Fruit fly (Drosophila melanogaster) whole organism, embryonic: ENCODE measurements around the gene Polr3G.

ENCODE experiments used
- Antp ChIP-seq: fragments of 200-800 bp; sonication (Bioruptor generic); optimal IDR thresholded peaks from 3 replicates; lab custom pipeline; 2016; ENCODE audit warnings: missing biosample characterization, missing genetic modification characterization
- Bteb2 ChIP-seq: fragments of 200-800 bp; sonication (Bioruptor generic); optimal IDR thresholded peaks from 2 replicates; lab custom pipeline; 2016; ENCODE audit warnings: missing biosample characterization, missing genetic modification characterization
- CG10274 ChIP-seq: fragments of 200-800 bp; sonication (Bioruptor generic); optimal IDR thresholded peaks from 3 replicates; lab custom pipeline; 2017; ENCODE audit warnings: missing biosample characterization, mild to moderate bottlenecking, missing genetic modification characterization
- CG10959 ChIP-seq: fragments of 200-800 bp; sonication (Bioruptor generic); IDR thresholded peaks from 2 replicates; pipeline ENCODE4 v1.3.6; 2022; ENCODE audit warnings: missing biosample characterization, missing genetic modification characterization
- CG11504 ChIP-seq: fragments of 200-800 bp; sonication (Bioruptor generic); optimal IDR thresholded peaks from 3 replicates; lab custom pipeline; 2019; ENCODE audit warnings: missing biosample characterization, mild to moderate bottlenecking, missing genetic modification characterization, moderate library complexity
- CG11695 ChIP-seq: fragments of 200-800 bp; sonication (Bioruptor generic); IDR thresholded peaks from 3 replicates; pipeline ENCODE4 v1.3.6; 2022; ENCODE audit warnings: missing biosample characterization, missing genetic modification characterization
- CG11723 ChIP-seq: fragments of 200-800 bp; sonication (Bioruptor generic); optimal IDR thresholded peaks from 2 replicates; lab custom pipeline; 2017; ENCODE audit warnings: missing biosample characterization, mild to moderate bottlenecking, missing genetic modification characterization
- CG1233 ChIP-seq: fragments of 200-800 bp; sonication (Bioruptor generic); optimal IDR thresholded peaks from 4 replicates; lab custom pipeline; 2018; ENCODE audit warnings: missing biosample characterization, mild to moderate bottlenecking, missing genetic modification characterization
- CG13424 ChIP-seq: fragments of 200-800 bp; sonication (Bioruptor generic); optimal IDR thresholded peaks from 2 replicates; lab custom pipeline; 2019; ENCODE audit warnings: missing biosample characterization, mild to moderate bottlenecking, missing genetic modification characterization, moderate library complexity
- CG13624 ChIP-seq: fragments of 200-800 bp; sonication (Bioruptor generic); optimal IDR thresholded peaks from 2 replicates; lab custom pipeline; 2016; ENCODE audit warnings: missing biosample characterization, missing genetic modification characterization
- CG14441 ChIP-seq: fragments of 200-800 bp; sonication (Bioruptor generic); IDR thresholded peaks from 2 replicates; pipeline ENCODE4 v1.3.6; 2022; ENCODE audit warnings: missing biosample characterization, missing genetic modification characterization
- CG14667 ChIP-seq: fragments of 200-800 bp; sonication (Bioruptor generic); IDR thresholded peaks from 2 replicates; pipeline ENCODE4 v1.3.6; 2022; ENCODE audit warnings: missing biosample characterization, missing genetic modification characterization
- CG1529 ChIP-seq: fragments of 200-800 bp; sonication (Bioruptor generic); optimal IDR thresholded peaks from 3 replicates; lab custom pipeline; 2018; ENCODE audit warnings: missing biosample characterization, missing genetic modification characterization
- CG17328 ChIP-seq: fragments of 200-800 bp; sonication (Bioruptor generic); IDR thresholded peaks from 2 replicates; pipeline ENCODE4 v1.3.6; 2022; ENCODE audit warnings: missing biosample characterization, missing genetic modification characterization
- CG17359 ChIP-seq: fragments of 200-800 bp; sonication (Bioruptor generic); optimal IDR thresholded peaks from 3 replicates; lab custom pipeline; 2018; ENCODE audit warnings: missing biosample characterization, mild to moderate bottlenecking, missing genetic modification characterization, moderate library complexity
- CG17361 ChIP-seq: fragments of 200-800 bp; sonication (Bioruptor generic); IDR thresholded peaks from 3 replicates; pipeline ENCODE4 v1.3.6; 2022; ENCODE audit warnings: missing biosample characterization, missing genetic modification characterization
- CG17829 ChIP-seq: fragments of 200-800 bp; optimal IDR thresholded peaks from 2 replicates; lab custom pipeline; 2019; ENCODE audit warnings: missing biosample characterization, mild to moderate bottlenecking, missing genetic modification characterization, moderate library complexity
- CG18262 ChIP-seq: fragments of 200-800 bp; optimal IDR thresholded peaks from 3 replicates; lab custom pipeline; 2019; ENCODE audit warnings: missing biosample characterization, mild to moderate bottlenecking, missing genetic modification characterization, moderate library complexity
- CG30020 ChIP-seq: fragments of 200-800 bp; optimal IDR thresholded peaks from 2 replicates; lab custom pipeline; 2019; ENCODE audit warnings: missing biosample characterization, mild to moderate bottlenecking, missing genetic modification characterization, moderate library complexity
- CG31365 ChIP-seq: fragments of 200-800 bp; sonication (Bioruptor generic); optimal IDR thresholded peaks from 2 replicates; lab custom pipeline; 2018; ENCODE audit warnings: missing biosample characterization, mild to moderate bottlenecking, missing genetic modification characterization
- CG3838 ChIP-seq: fragments of 200-800 bp; sonication (Bioruptor generic); optimal IDR thresholded peaks from 3 replicates; lab custom pipeline; 2016; ENCODE audit warnings: missing biosample characterization, missing genetic modification characterization
- CG4854 ChIP-seq: fragments of 200-800 bp; sonication (Bioruptor generic); optimal IDR thresholded peaks from 2 replicates; lab custom pipeline; 2016; ENCODE audit warnings: missing biosample characterization, missing genetic modification characterization, inconsistent platforms
- CG7357 ChIP-seq: fragments of 200-800 bp; sonication (Bioruptor generic); IDR thresholded peaks from 3 replicates; pipeline ENCODE4 v1.3.6; 2022; ENCODE audit warnings: missing biosample characterization, missing genetic modification characterization
- CG7556 ChIP-seq: fragments of 200-800 bp; sonication (Bioruptor generic); optimal IDR thresholded peaks from 2 replicates; lab custom pipeline; 2017; ENCODE audit warnings: missing biosample characterization, mild to moderate bottlenecking, missing genetic modification characterization
- CG9727 ChIP-seq: fragments of 200-800 bp; sonication (Bioruptor generic); optimal IDR thresholded peaks from 3 replicates; lab custom pipeline; 2017; ENCODE audit warnings: missing biosample characterization, mild to moderate bottlenecking, missing genetic modification characterization
- D ChIP-seq, 2 experiments: fragments of 200-800 bp in 1 of 2; fragments of >200 bp in 1 of 2; sonication (Bioruptor generic) in 1 of 2; optimal IDR thresholded peaks; 2 replicates in 1 of 2; 3 replicates in 1 of 2; lab custom pipeline; 2017; ENCODE audit warnings: mild to moderate bottlenecking in 1 of 2, missing biosample characterization in 1 of 2, missing genetic modification characterization in 1 of 2, missing genetic modification reagents in 1 of 2
- Dbx ChIP-seq: fragments of 200-800 bp; sonication (Bioruptor generic); IDR thresholded peaks from 3 replicates; pipeline ENCODE4 v1.3.6; 2022; ENCODE audit warnings: missing biosample characterization, missing genetic modification characterization
- Dip2 ChIP-seq: fragments of 200-800 bp; sonication (Bioruptor generic); IDR thresholded peaks from 2 replicates; pipeline ENCODE4 v1.3.6; 2022; ENCODE audit warnings: missing biosample characterization, missing genetic modification characterization
- Fer1 ChIP-seq: fragments of 200-800 bp; sonication (Bioruptor generic); optimal IDR thresholded peaks from 2 replicates; lab custom pipeline; 2017; ENCODE audit warnings: missing biosample characterization, mild to moderate bottlenecking, missing genetic modification characterization
- HLH3B ChIP-seq: fragments of 200-800 bp; sonication (Bioruptor generic); IDR thresholded peaks from 2 replicates; pipeline ENCODE4 v1.3.6; 2022; ENCODE audit warnings: missing biosample characterization, missing genetic modification characterization
- Hmr ChIP-seq: fragments of 200-800 bp; sonication (Bioruptor generic); optimal IDR thresholded peaks from 3 replicates; lab custom pipeline; 2017; ENCODE audit warnings: mild to moderate bottlenecking, missing biosample characterization, missing genetic modification reagents, missing genetic modification characterization
- Myb ChIP-seq: fragments of 200-800 bp; sonication (Bioruptor generic); optimal IDR thresholded peaks from 2 replicates; lab custom pipeline; 2016; ENCODE audit warnings: missing biosample characterization, missing genetic modification characterization
- Nf-YC ChIP-seq: fragments of 200-800 bp; optimal IDR thresholded peaks from 3 replicates; lab custom pipeline; 2019; ENCODE audit warnings: missing biosample characterization, mild to moderate bottlenecking, missing genetic modification characterization, moderate library complexity
- NfI ChIP-seq: fragments of 200-800 bp; sonication (Bioruptor generic); optimal IDR thresholded peaks from 3 replicates; lab custom pipeline; 2018; ENCODE audit warnings: missing biosample characterization, mild to moderate bottlenecking, missing genetic modification characterization, moderate library complexity
- Opbp ChIP-seq: fragments of 200-800 bp; sonication (Bioruptor generic); IDR thresholded peaks from 3 replicates; pipeline ENCODE4 v1.3.6; 2022; ENCODE audit warnings: missing biosample characterization, missing genetic modification characterization; ENCODE audit not compliant: partially characterized antibody
- PHDP ChIP-seq: fragments of 200-800 bp; sonication (Bioruptor generic); optimal IDR thresholded peaks from 3 replicates; lab custom pipeline; 2018; ENCODE audit warnings: missing biosample characterization, mild to moderate bottlenecking, missing genetic modification characterization, moderate library complexity
- Sin3A ChIP-seq: fragments of >200 bp; optimal IDR thresholded peaks from 2 replicates; lab custom pipeline; 2018
- Sox102F ChIP-seq: fragments of 200-800 bp; sonication (Bioruptor generic); optimal IDR thresholded peaks from 2 replicates; lab custom pipeline; 2018; ENCODE audit warnings: missing biosample characterization, mild to moderate bottlenecking, missing genetic modification characterization, moderate library complexity
- Taf1 ChIP-seq: fragments of 200-800 bp; sonication (Bioruptor generic); IDR thresholded peaks from 2 replicates; pipeline ENCODE4 v1.3.6; 2022; ENCODE audit warnings: missing biosample characterization, missing genetic modification characterization
- dan ChIP-seq: fragments of 200-800 bp; sonication (Bioruptor generic); IDR thresholded peaks from 2 replicates; pipeline ENCODE4 v1.3.6; 2022; ENCODE audit warnings: missing biosample characterization, missing genetic modification characterization
- danr ChIP-seq: fragments of 200-800 bp; sonication (Bioruptor generic); IDR thresholded peaks from 2 replicates; pipeline ENCODE4 v1.3.6; 2022; ENCODE audit warnings: missing biosample characterization, missing genetic modification characterization
- grn ChIP-seq: fragments of 200-800 bp; sonication (Bioruptor generic); optimal IDR thresholded peaks from 3 replicates; lab custom pipeline; 2017; ENCODE audit warnings: missing biosample characterization, missing genetic modification characterization
- hkb ChIP-seq, 2 experiments: fragments of 200-800 bp in 1 of 2; fragments of >200 bp in 1 of 2; sonication (Bioruptor generic) in 1 of 2; IDR thresholded peaks in 1 of 2; optimal IDR thresholded peaks in 1 of 2; 2 replicates each; pipeline versions ENCODE4 v1.3.6 to Lab custom; 2017 to 2022; ENCODE audit warnings: missing biosample characterization in 1 of 2, missing genetic modification characterization in 1 of 2
- hth ChIP-seq: fragments of >200 bp; optimal IDR thresholded peaks from 2 replicates; lab custom pipeline; 2017; ENCODE audit warnings: inconsistent platforms
- kay ChIP-seq: fragments of 200-800 bp; sonication (Bioruptor generic); optimal IDR thresholded peaks from 2 replicates; lab custom pipeline; 2016; ENCODE audit warnings: missing biosample characterization, missing genetic modification characterization
- lab ChIP-seq: fragments of 200-800 bp; sonication (Bioruptor generic); optimal IDR thresholded peaks from 3 replicates; lab custom pipeline; 2017; ENCODE audit warnings: missing biosample characterization, missing genetic modification characterization, mild to moderate bottlenecking, moderate library complexity, missing genetic modification reagents
- org-1 ChIP-seq: fragments of 200-800 bp; sonication (Bioruptor generic); optimal IDR thresholded peaks from 2 replicates; lab custom pipeline; 2017; ENCODE audit warnings: missing biosample characterization, missing genetic modification characterization
- pzg ChIP-seq: fragments of 200-800 bp; sonication (Bioruptor generic); optimal IDR thresholded peaks from 3 replicates; lab custom pipeline; 2018; ENCODE audit warnings: missing biosample characterization, mild to moderate bottlenecking, missing genetic modification characterization, moderate library complexity
- toy ChIP-seq: fragments of 200-800 bp; sonication (Bioruptor generic); IDR thresholded peaks from 2 replicates; pipeline ENCODE4 v1.3.6; 2022; ENCODE audit warnings: missing biosample characterization, missing genetic modification characterization
- ttk ChIP-seq: fragments of 200-800 bp; sonication (Bioruptor generic); IDR thresholded peaks from 2 replicates; pipeline ENCODE4 v2.1.2; 2022; ENCODE audit warnings: missing biosample characterization, missing genetic modification characterization
- vfl ChIP-seq: fragments of 200-800 bp; sonication (Bioruptor generic); optimal IDR thresholded peaks from 2 replicates; lab custom pipeline; 2016; ENCODE audit warnings: missing biosample characterization, missing genetic modification characterization

The Polr3G gene

DNA sequence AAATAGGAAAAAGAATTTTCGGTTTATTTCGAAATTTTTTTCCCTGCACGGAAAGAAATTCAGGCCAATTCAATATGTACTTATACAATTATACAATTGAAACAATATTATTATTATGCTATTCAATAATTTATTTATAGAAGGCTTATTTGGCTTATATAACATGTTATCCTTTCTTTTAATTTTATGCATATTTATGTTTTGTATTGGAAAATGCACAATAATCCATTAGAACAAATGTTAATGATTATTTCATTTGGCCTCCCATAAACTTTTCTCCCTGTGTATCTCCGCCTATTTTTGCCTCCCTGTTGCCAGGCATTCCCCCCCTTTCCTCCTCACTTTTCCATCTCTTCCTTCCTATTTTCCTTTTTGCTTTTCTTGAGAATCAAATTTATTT lies 21.0 kb upstream of the Polr3G start (continued):
- peak; percentile 35 for TF ChIP-seq PHDP
- no peak for TF ChIP-seq CG7357
- TF ChIP-seq Dbx (GFP tag; lab: Robert Waterston, UW): no peak
- TF ChIP-seq NfI: no peak
- TF ChIP-seq org-1: peak; percentile 18
- no peak for TF ChIP-seq toy
- peak; percentile 12 for TF ChIP-seq Sox102F (GFP tag; lab: Kevin White, UChicago)
- peak; percentile 54 for TF ChIP-seq CG9727 (GFP tag; lab: Kevin White, UChicago)
- no peak for TF ChIP-seq kay (GFP tag; lab: Kevin White, UChicago)
- TF ChIP-seq CG11723 (GFP tag; lab: Kevin White, UChicago): no peak
- peak; percentile 44 for TF ChIP-seq CG13424 (tag; lab: Kevin White, UChicago)
- TF ChIP-seq CG18262: peak; percentile 29
- TF ChIP-seq CG17359 (tag; lab: Kevin White, UChicago): peak; percentile 8
- peak; percentile 55 for TF ChIP-seq CG11504
- no peak for TF ChIP-seq Taf1
- TF ChIP-seq CG14441: no peak
- TF ChIP-seq Fer1: peak; percentile 53
- no peak for TF ChIP-seq Opbp (GFP tag; lab: Robert Waterston, UW)
- peak; percentile 55; the same call in 2 of the 3 replicates for TF ChIP-seq CG17361 (GFP tag; lab: Robert Waterston, UW)
- TF ChIP-seq vfl (GFP tag; lab: Kevin White, UChicago): no peak
- TF ChIP-seq Nf-YC (tag; lab: Kevin White, UChicago): peak; percentile 6
- TF ChIP-seq CG30020 (tag; lab: Kevin White, UChicago): no peak
- TF ChIP-seq Hmr: peak; percentile 70
- no peak for TF ChIP-seq D (optimal IDR thresholded peaks at IDR 0.05; lab: Kevin White, UChicago)
- no peak for TF ChIP-seq D (GFP tag; optimal IDR thresholded peaks at IDR 0.05; lab: Kevin White, UChicago)
- TF ChIP-seq CG10274 (GFP tag; lab: Kevin White, UChicago): no peak
- TF ChIP-seq Sin3A (lab: Kevin White, UChicago): no peak
- TF ChIP-seq CG1529 (GFP tag; lab: Kevin White, UChicago): no peak
- peak; percentile 68 for TF ChIP-seq lab (GFP tag; lab: Kevin White, UChicago)
- no peak for TF ChIP-seq Dip2 (GFP tag; lab: Robert Waterston, UW)
- no peak for TF ChIP-seq danr (GFP tag; lab: Robert Waterston, UW)
- peak; percentile 17 for TF ChIP-seq CG17829 (tag; lab: Kevin White, UChicago)
- peak; percentile 78 for TF ChIP-seq CG7556 (GFP tag; lab: Kevin White, UChicago)
- no peak for TF ChIP-seq CG10959
- TF ChIP-seq CG3838 (GFP tag; lab: Kevin White, UChicago): no peak
- TF ChIP-seq pzg (GFP tag; lab: Kevin White, UChicago): no peak
- no peak for TF ChIP-seq dan (GFP tag; lab: Robert Waterston, UW)
- TF ChIP-seq CG4854: no peak
- peak; percentile 47; the same call in 1 of the 3 replicates for TF ChIP-seq CG11695
- TF ChIP-seq CG13624 (GFP tag; lab: Kevin White, UChicago): no peak
- TF ChIP-seq Myb (GFP tag; lab: Kevin White, UChicago): no peak
- 0 out of 2 replicates have a peak, but pooled peaks have one; percentile 19 for TF ChIP-seq HLH3B
- TF ChIP-seq CG31365: no peak
- no peak for TF ChIP-seq Antp (GFP tag; lab: Kevin White, UChicago)
- no peak for TF ChIP-seq CG17328 (GFP tag; lab: Robert Waterston, UW)
- no peak for TF ChIP-seq Bteb2 (GFP tag; lab: Kevin White, UChicago)
- TF ChIP-seq CG14667 (GFP tag; lab: Robert Waterston, UW): 0 out of 2 replicates have a peak, but pooled peaks have one; percentile 4
- no peak for TF ChIP-seq grn
- TF ChIP-seq CG1233: no peak
- no peak for TF ChIP-seq hkb (optimal IDR thresholded peaks at IDR 0.05; lab: Kevin White, UChicago)
- TF ChIP-seq hkb (GFP tag; IDR thresholded peaks at IDR 0.05; lab: Robert Waterston, UW): peak; percentile 26; the same call in 1 of the 2 replicates
- no peak for TF ChIP-seq ttk
- no peak for TF ChIP-seq hth (lab: Kevin White, UChicago)
